Worm (Caenorhabditis elegans) whole organism, L4 larva: ENCODE measurements around the gene T14B1.1.
A peak's percentile ranks its signal among the peaks of the same experiment; 100 is the strongest.

Experiments
- D1046.2 ChIP-seq: fragments of 200-800 bp; sonication (Bioruptor generic); IDR thresholded peaks from 2 replicates; pipeline ENCODE4 v1.3.6; 2022; ENCODE audit warnings: missing genetic modification characterization, missing compliant biosample characterization
- F10B5.3 ChIP-seq: sonication (generic microtip); optimal IDR thresholded peaks from 2 replicates; lab custom pipeline; 2016; ENCODE audit warnings: mild to moderate bottlenecking, missing genetic modification characterization, missing compliant biosample characterization
- F26F4.8 ChIP-seq: fragments of 200-800 bp; sonication (Bioruptor generic); conservative IDR thresholded peaks from 2 replicates; pipeline ENCODE4 v1.3.6; 2022; ENCODE audit warnings: missing genetic modification characterization, missing compliant biosample characterization
- F49E8.2 ChIP-seq: sonication (generic microtip); optimal IDR thresholded peaks from 2 replicates; lab custom pipeline; 2016; ENCODE audit warnings: missing compliant biosample characterization, mild to moderate bottlenecking, missing genetic modification characterization, borderline replicate concordance
- R02D3.7 ChIP-seq: fragments of 150-350 bp; sonication (generic microtip); optimal IDR thresholded peaks from 3 replicates; lab custom pipeline; 2014; ENCODE audit warnings: missing biosample characterization, missing genetic modification characterization
- Y105C5A.15 ChIP-seq: fragments of 200-800 bp; sonication (Bioruptor generic); IDR thresholded peaks from 2 replicates; pipeline ENCODE4 v1.3.6; 2022; ENCODE audit warnings: missing genetic modification characterization, missing compliant biosample characterization
- Y48G9A.11 ChIP-seq: fragments of 200-800 bp; sonication (Bioruptor generic); IDR thresholded peaks from 2 replicates; pipeline ENCODE4 v1.3.6; 2022; ENCODE audit warnings: missing genetic modification reagents, missing genetic modification characterization, missing compliant biosample characterization
- ZK337.2 ChIP-seq: fragments of 200-800 bp; sonication (Bioruptor generic); IDR thresholded peaks from 2 replicates; pipeline ENCODE4 v1.3.6; 2022; ENCODE audit warnings: missing genetic modification reagents, missing genetic modification characterization, missing compliant biosample characterization
- attf-4 ChIP-seq: sonication (generic microtip); optimal IDR thresholded peaks from 3 replicates; lab custom pipeline; 2017; ENCODE audit warnings: missing biosample characterization, missing genetic modification characterization
- ceh-28 ChIP-seq: fragments of 150-350 bp; optimal IDR thresholded peaks from 2 replicates; lab custom pipeline; 2014; ENCODE audit warnings: missing biosample characterization, missing genetic modification reagents, missing genetic modification characterization
- ceh-44 ChIP-seq: fragments of 200-800 bp; sonication (Bioruptor generic); IDR thresholded peaks from 2 replicates; pipeline ENCODE4 v1.3.6; 2022; ENCODE audit warnings: missing genetic modification reagents, missing genetic modification characterization, missing compliant biosample characterization
- ceh-82 ChIP-seq: sonication (generic microtip); optimal IDR thresholded peaks from 2 replicates; lab custom pipeline; 2017; ENCODE audit warnings: missing biosample characterization, missing genetic modification characterization
- cey-2 ChIP-seq: sonication (generic microtip); optimal IDR thresholded peaks from 3 replicates; lab custom pipeline; 2017; ENCODE audit warnings: missing genetic modification characterization, mild to moderate bottlenecking, missing compliant biosample characterization, antibody characterized with exemption, borderline replicate concordance; ENCODE audit not compliant: insufficient read depth
- ctbp-1 ChIP-seq: fragments of 200-800 bp; sonication (Bioruptor generic); IDR thresholded peaks from 2 replicates; pipeline ENCODE4 v1.3.6; 2022; ENCODE audit warnings: missing genetic modification reagents, missing genetic modification characterization, missing compliant biosample characterization
- daf-12 ChIP-seq: fragments of 150-350 bp; optimal IDR thresholded peaks from 2 replicates; lab custom pipeline; 2014; ENCODE audit warnings: missing biosample characterization, missing genetic modification reagents, missing genetic modification characterization
- duxl-1 ChIP-seq: sonication (generic microtip); optimal IDR thresholded peaks from 2 replicates; lab custom pipeline; 2016; ENCODE audit warnings: mild to moderate bottlenecking, missing genetic modification characterization, moderate library complexity, missing compliant biosample characterization; ENCODE audit not compliant: poor library complexity
- dve-1 ChIP-seq: sonication (generic microtip); optimal IDR thresholded peaks from 2 replicates; lab custom pipeline; 2017; ENCODE audit warnings: antibody characterized with exemption, mild to moderate bottlenecking, missing genetic modification characterization, missing compliant biosample characterization; ENCODE audit not compliant: insufficient read depth
- egl-27 ChIP-seq: sonication (generic microtip); optimal IDR thresholded peaks from 3 replicates; lab custom pipeline; 2017; ENCODE audit warnings: missing biosample characterization, missing genetic modification reagents, missing genetic modification characterization
- gei-8 ChIP-seq: fragments of 200-800 bp; sonication (Bioruptor generic); optimal IDR thresholded peaks from 2 replicates; lab custom pipeline; 2018; ENCODE audit warnings: mild to moderate bottlenecking, missing genetic modification characterization, missing compliant biosample characterization
- lim-7 ChIP-seq: fragments of 200-800 bp; sonication (Bioruptor generic); IDR thresholded peaks from 2 replicates; pipeline ENCODE4 v1.3.6; 2022; ENCODE audit warnings: missing genetic modification characterization, missing compliant biosample characterization
- lin-13 ChIP-seq: fragments of 150-350 bp; optimal IDR thresholded peaks from 2 replicates; lab custom pipeline; 2014; ENCODE audit warnings: missing biosample characterization, missing genetic modification reagents, missing genetic modification characterization
- lin-15B ChIP-seq: fragments of 150-350 bp; sonication (generic microtip); optimal IDR thresholded peaks from 3 replicates; lab custom pipeline; 2014; ENCODE audit warnings: missing biosample characterization, missing genetic modification characterization
- lin-29 ChIP-seq: fragments of 200-800 bp; sonication (Bioruptor generic); IDR thresholded peaks from 2 replicates; pipeline ENCODE4 v1.3.6; 2022; ENCODE audit warnings: missing genetic modification reagents, missing genetic modification characterization, missing compliant biosample characterization
- lin-38 ChIP-seq: fragments of 200-800 bp; sonication (Bioruptor generic); IDR thresholded peaks from 2 replicates; pipeline ENCODE4 v1.3.6; 2022; ENCODE audit warnings: missing genetic modification reagents, missing genetic modification characterization, missing compliant biosample characterization
- madf-9 ChIP-seq: fragments of 200-800 bp; sonication (Bioruptor generic); conservative IDR thresholded peaks from 2 replicates; pipeline ENCODE4 v1.3.6; 2022; ENCODE audit warnings: missing genetic modification reagents, missing genetic modification characterization, missing compliant biosample characterization
- mep-1 ChIP-seq: fragments of 150-350 bp; sonication (generic microtip); optimal IDR thresholded peaks from 3 replicates; lab custom pipeline; 2014; ENCODE audit warnings: missing biosample characterization, missing genetic modification characterization
- nhr-10 ChIP-seq: fragments of 150-350 bp; optimal IDR thresholded peaks from 2 replicates; lab custom pipeline; 2014; ENCODE audit warnings: missing biosample characterization, missing genetic modification characterization
- nhr-102 ChIP-seq: sonication (generic microtip); optimal IDR thresholded peaks from 2 replicates; lab custom pipeline; 2016; ENCODE audit warnings: mild to moderate bottlenecking, missing genetic modification characterization, moderate library complexity, missing compliant biosample characterization
- nhr-237 ChIP-seq: sonication (generic microtip); optimal IDR thresholded peaks from 2 replicates; lab custom pipeline; 2017; ENCODE audit warnings: missing biosample characterization, missing genetic modification characterization
- nhr-25 ChIP-seq: sonication (generic microtip); optimal IDR thresholded peaks from 2 replicates; lab custom pipeline; 2017; ENCODE audit warnings: missing genetic modification characterization, mild to moderate bottlenecking, missing compliant biosample characterization, antibody characterized with exemption, moderate library complexity, borderline replicate concordance; ENCODE audit not compliant: insufficient read depth
- nhr-41 ChIP-seq: fragments of 200-800 bp; sonication (Bioruptor generic); IDR thresholded peaks from 2 replicates; pipeline ENCODE4 v1.3.6; 2022; ENCODE audit warnings: missing genetic modification reagents, missing genetic modification characterization, missing compliant biosample characterization
- nhr-48 ChIP-seq: sonication (generic microtip); optimal IDR thresholded peaks from 2 replicates; lab custom pipeline; 2016; ENCODE audit warnings: mild to moderate bottlenecking, missing genetic modification characterization, missing compliant biosample characterization
- nhr-6 ChIP-seq: fragments of 150-350 bp; optimal IDR thresholded peaks from 2 replicates; lab custom pipeline; 2014; ENCODE audit warnings: missing biosample characterization, missing genetic modification characterization
- nhr-76 ChIP-seq: fragments of 150-350 bp; optimal IDR thresholded peaks from 2 replicates; lab custom pipeline; 2014; ENCODE audit warnings: missing biosample characterization, missing genetic modification characterization
- php-3 ChIP-seq: fragments of 200-800 bp; sonication (Bioruptor generic); IDR thresholded peaks from 2 replicates; pipeline ENCODE4 v1.3.6; 2022; ENCODE audit warnings: missing genetic modification reagents, missing genetic modification characterization, missing compliant biosample characterization
- rbr-2 ChIP-seq: sonication (generic microtip); optimal IDR thresholded peaks from 2 replicates; lab custom pipeline; 2016; ENCODE audit warnings: missing genotype, missing genetic modification characterization, missing compliant biosample characterization
- saeg-2 ChIP-seq: fragments of 200-800 bp; sonication (Bioruptor generic); IDR thresholded peaks from 2 replicates; pipeline ENCODE4 v1.3.6; 2022; ENCODE audit warnings: missing genetic modification reagents, missing genetic modification characterization, missing compliant biosample characterization
- set-16 ChIP-seq: fragments of 200-800 bp; sonication (Bioruptor generic); IDR thresholded peaks from 2 replicates; pipeline ENCODE4 v1.3.6; 2022; ENCODE audit warnings: missing genetic modification reagents, missing genetic modification characterization, missing compliant biosample characterization
- skn-1 ChIP-seq: fragments of 150-350 bp; optimal IDR thresholded peaks from 2 replicates; lab custom pipeline; 2014; ENCODE audit warnings: missing biosample characterization, missing genetic modification characterization
- snpc-1.2 ChIP-seq: fragments of 200-800 bp; sonication (Bioruptor generic); IDR thresholded peaks from 2 replicates; pipeline ENCODE4 v1.3.6; 2022; ENCODE audit warnings: missing genetic modification reagents, missing genetic modification characterization, missing compliant biosample characterization
- spr-3 ChIP-seq: fragments of 200-800 bp; sonication (Bioruptor generic); optimal IDR thresholded peaks from 2 replicates; lab custom pipeline; 2018; ENCODE audit warnings: mild to moderate bottlenecking, missing genetic modification characterization, missing compliant biosample characterization
- tag-97 ChIP-seq: fragments of 200-800 bp; sonication (Bioruptor generic); IDR thresholded peaks from 2 replicates; pipeline ENCODE4 v1.3.6; 2022; ENCODE audit warnings: missing genetic modification characterization, missing compliant biosample characterization
- tra-1 ChIP-seq: fragments of 200-800 bp; sonication (Bioruptor generic); IDR thresholded peaks from 2 replicates; pipeline ENCODE4 v1.3.6; 2022; ENCODE audit warnings: missing genetic modification reagents, missing genetic modification characterization, missing compliant biosample characterization
- unc-130 ChIP-seq: sonication (generic microtip); optimal IDR thresholded peaks from 2 replicates; lab custom pipeline; 2016; ENCODE audit warnings: missing genetic modification reagents, missing genetic modification characterization, missing compliant biosample characterization
- unc-39 ChIP-seq: sonication (generic microtip); optimal IDR thresholded peaks from 2 replicates; lab custom pipeline; 2017; ENCODE audit warnings: missing biosample characterization, missing genetic modification characterization
- unc-62 ChIP-seq, 3 experiments: fragments of 150-350 bp in 1 of 3; sonication (generic microtip); optimal IDR thresholded peaks in 2 of 3; peaks in 1 of 3; 1 replicate in 1 of 3; 2 replicates in 2 of 3; lab custom pipeline; 2014 to 2017; ENCODE audit warnings: missing biosample characterization in 3 of 3, missing genetic modification characterization in 3 of 3, missing genetic modification reagents in 3 of 3, missing genotype in 1 of 3
- vab-7 ChIP-seq: fragments of 200-800 bp; sonication (Bioruptor generic); IDR thresholded peaks from 2 replicates; pipeline ENCODE4 v1.3.6; 2022; ENCODE audit warnings: missing genetic modification reagents, missing genetic modification characterization, missing compliant biosample characterization
- zip-2 ChIP-seq: fragments of 150-350 bp; optimal IDR thresholded peaks from 2 replicates; lab custom pipeline; 2014; ENCODE audit warnings: missing biosample characterization, missing genetic modification characterization
- ztf-7 ChIP-seq: fragments of 150-350 bp; optimal IDR thresholded peaks from 2 replicates; lab custom pipeline; 2014; ENCODE audit warnings: missing biosample characterization, missing genetic modification characterization

Gene T14B1.1

ce11 chrX:9637700-9638099, 30.8 kb downstream of the T14B1.1 start (continued):
- TF ChIP-seq ztf-7 (peak; percentile 27), lin-29 (GFP tag; lab: Robert Waterston, UW) (peak; percentile 15; the same call in 1 of the 2 replicates), attf-4 (tag; lab: Kevin White, UChicago) (no peak), skn-1 (tag; lab: Kevin White, UChicago) (no peak), R02D3.7 (tag; lab: Kevin White, UChicago) (no peak), nhr-10 (tag; lab: Kevin White, UChicago) (no peak), php-3 (peak; percentile 75), saeg-2 (GFP tag; lab: Robert Waterston, UW) (peak; percentile 76; the same call in 1 of the 2 replicates), dve-1 (tag; lab: Kevin White, UChicago) (peak; percentile 40), zip-2 (peak; percentile 48), lin-38 (GFP tag; lab: Robert Waterston, UW) (peak; percentile 75), ceh-28 (tag; lab: Kevin White, UChicago) (no peak), unc-39 (no peak), F10B5.3 (tag; lab: Kevin White, UChicago) (peak; percentile 65), ctbp-1 (peak; percentile 79), lin-13 (GFP tag; lab: Kevin White, UChicago) (peak; percentile 1), lin-15B (no peak), tra-1 (peak; percentile 90), ceh-82 (tag; lab: Kevin White, UChicago) (no peak), nhr-48 (peak; percentile 70), tag-97 (GFP tag; lab: Robert Waterston, UW) (0 out of 2 replicates have a peak, but pooled peaks have one; percentile 65), nhr-237 (no peak), set-16 (no peak), ZK337.2 (GFP tag; lab: Robert Waterston, UW) (peak; percentile 72; the same call in 1 of the 2 replicates), duxl-1 (tag; lab: Kevin White, UChicago) (peak; percentile 61)

- TF ChIP-seq attf-4 (tag; lab: Kevin White, UChicago), result no peak
- no peak for TF ChIP-seq tag-97 (GFP tag; lab: Robert Waterston, UW)
- no peak for TF ChIP-seq nhr-102 (tag; lab: Kevin White, UChicago)
- TF ChIP-seq madf-9 (GFP tag; lab: Robert Waterston, UW), result peak; percentile 63
- TF ChIP-seq lin-13 (GFP tag; lab: Kevin White, UChicago), result no peak
- no peak for TF ChIP-seq gei-8 (GFP tag; lab: Kevin White, UChicago)
- no peak for TF ChIP-seq mep-1
- TF ChIP-seq dve-1 (tag; lab: Kevin White, UChicago), result no peak
- TF ChIP-seq D1046.2 (GFP tag; lab: Robert Waterston, UW), result no peak
- TF ChIP-seq nhr-41 (GFP tag; lab: Robert Waterston, UW), result 0 out of 2 replicates have a peak, but pooled peaks have one; percentile 18
- no peak for TF ChIP-seq daf-12 (tag; lab: Kevin White, UChicago)
- TF ChIP-seq rbr-2 (tag; lab: Kevin White, UChicago), result peak; percentile 26
- TF ChIP-seq saeg-2 (GFP tag; lab: Robert Waterston, UW), result no peak
- TF ChIP-seq F26F4.8 (GFP tag; lab: Robert Waterston, UW), result no peak
- TF ChIP-seq nhr-76 (tag; lab: Kevin White, UChicago), result no peak
- TF ChIP-seq spr-3 (GFP tag; lab: Kevin White, UChicago), result no peak
- no peak for TF ChIP-seq nhr-25 (tag; lab: Kevin White, UChicago)
- no peak for TF ChIP-seq vab-7
- TF ChIP-seq cey-2 (tag; lab: Kevin White, UChicago), result no peak
- no peak for TF ChIP-seq Y105C5A.15 (GFP tag; lab: Robert Waterston, UW)
- no peak for TF ChIP-seq lim-7 (GFP tag; lab: Robert Waterston, UW)
- TF ChIP-seq unc-62 (GFP tag; optimal IDR thresholded peaks at IDR 0.05 in 1 of 2; lab: Kevin White, UChicago), result peak in 1 of 2 experiments; percentile 96
- no peak for TF ChIP-seq unc-62 (tag; optimal IDR thresholded peaks at IDR 0.05; lab: Kevin White, UChicago)
- no peak for TF ChIP-seq ceh-44 (GFP tag; lab: Robert Waterston, UW)
- no peak for TF ChIP-seq F49E8.2
- no peak for TF ChIP-seq unc-130
- no peak for TF ChIP-seq snpc-1.2
- no peak for TF ChIP-seq nhr-237
- no peak for TF ChIP-seq egl-27
- no peak for TF ChIP-seq skn-1 (tag; lab: Kevin White, UChicago)
- TF ChIP-seq Y48G9A.11 (GFP tag; lab: Robert Waterston, UW), result 0 out of 2 replicates have a peak, but pooled peaks have one; percentile 8
- no peak for TF ChIP-seq nhr-6
- TF ChIP-seq ztf-7, result no peak
Observed at ce11 chrX:9637137-9637536, 31.4 kb downstream of the T14B1.1 start.
